Fruit fly (Drosophila melanogaster): ENCODE data around the gene CG13994.

DNA sequence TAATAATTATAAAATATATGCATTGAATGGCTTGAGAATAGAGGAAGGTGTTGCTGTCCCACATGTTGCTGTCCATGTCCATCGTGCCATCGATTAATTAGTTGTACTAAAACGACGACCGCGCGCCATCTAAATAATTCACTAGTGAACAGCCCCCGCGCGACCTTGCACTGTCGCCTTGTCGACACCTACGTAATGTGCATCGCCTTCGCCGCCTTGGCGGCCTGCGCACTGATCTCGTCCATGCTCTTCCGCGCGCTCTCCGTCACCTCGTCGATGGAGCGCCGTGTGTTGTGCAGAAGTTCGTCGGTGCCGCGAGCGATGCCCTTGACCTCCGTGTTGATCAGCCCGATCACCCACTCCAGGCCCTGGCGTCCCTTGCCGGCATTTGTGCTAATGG, 15.9 kb upstream of the CG13994 start:
- no peak for TF ChIP-seq CG8478 (optimal IDR thresholded peaks at IDR 0.05)
- TF ChIP-seq CTCF (optimal IDR thresholded peaks at IDR 0.05), result no peak

Measured in S2 (cell line).